Fruit fly (Drosophila melanogaster) whole organism, pupa: Measurements from ENCODE around the gene CG43731.

Source experiments
- CG10348 ChIP-seq: fragments of 200-800 bp; sonication (Bioruptor generic); IDR thresholded peaks from 2 replicates; pipeline ENCODE4 v1.3.6; 2022; ENCODE audit warnings: missing biosample characterization, missing genetic modification characterization
- CG12605 ChIP-seq: fragments of 200-800 bp; sonication (Bioruptor generic); IDR thresholded peaks from 2 replicates; pipeline ENCODE4 v1.3.6; 2022; ENCODE audit warnings: missing biosample characterization, missing genetic modification characterization
- CG13204 ChIP-seq: fragments of 200-800 bp; sonication (Bioruptor generic); optimal IDR thresholded peaks from 2 replicates; lab custom pipeline; 2018; ENCODE audit warnings: missing biosample characterization, mild to moderate bottlenecking, missing genetic modification characterization, moderate library complexity
- CG14655 ChIP-seq: fragments of 200-800 bp; sonication (Bioruptor generic); optimal IDR thresholded peaks from 3 replicates; lab custom pipeline; 2017; ENCODE audit warnings: mild to moderate bottlenecking, missing biosample characterization, missing genetic modification reagents, missing genetic modification characterization
- CG15710 ChIP-seq: fragments of 200-800 bp; sonication (Bioruptor generic); optimal IDR thresholded peaks from 2 replicates; lab custom pipeline; 2018; ENCODE audit warnings: missing biosample characterization, mild to moderate bottlenecking, missing genetic modification characterization, moderate library complexity
- CG17806 ChIP-seq: fragments of 200-800 bp; sonication (Bioruptor generic); optimal IDR thresholded peaks from 2 replicates; lab custom pipeline; 2018; ENCODE audit warnings: missing biosample characterization, mild to moderate bottlenecking, missing genetic modification characterization, moderate library complexity
- CG32121 ChIP-seq: fragments of 200-800 bp; sonication (Bioruptor generic); IDR thresholded peaks from 2 replicates; pipeline ENCODE4 v1.3.6; 2022; ENCODE audit warnings: missing biosample characterization, missing genetic modification characterization
- CG34367 ChIP-seq: fragments of 200-800 bp; sonication (Bioruptor generic); optimal IDR thresholded peaks from 2 replicates; lab custom pipeline; 2018; ENCODE audit warnings: missing biosample characterization, mild to moderate bottlenecking, missing genetic modification characterization
- CG4496 ChIP-seq: fragments of 200-800 bp; sonication (Bioruptor generic); IDR thresholded peaks from 3 replicates; pipeline ENCODE4 v1.3.6; 2022; ENCODE audit warnings: missing biosample characterization, missing genetic modification characterization
- CG8159 ChIP-seq: fragments of 200-800 bp; sonication (Bioruptor generic); optimal IDR thresholded peaks from 3 replicates; lab custom pipeline; 2018; ENCODE audit warnings: missing biosample characterization, mild to moderate bottlenecking, missing genetic modification characterization, moderate library complexity
- CG8301 ChIP-seq: fragments of 200-800 bp; sonication (Bioruptor generic); optimal IDR thresholded peaks from 2 replicates; lab custom pipeline; 2018; ENCODE audit warnings: missing biosample characterization, mild to moderate bottlenecking, missing genetic modification characterization
- CG9948 ChIP-seq: fragments of 200-800 bp; sonication (Bioruptor generic); optimal IDR thresholded peaks from 2 replicates; lab custom pipeline; 2018; ENCODE audit warnings: missing biosample characterization, mild to moderate bottlenecking, missing genetic modification characterization, moderate library complexity
- D1 ChIP-seq: fragments of 200-800 bp; sonication (Bioruptor generic); optimal IDR thresholded peaks from 2 replicates; lab custom pipeline; 2018; ENCODE audit warnings: missing biosample characterization, mild to moderate bottlenecking, missing genetic modification characterization, moderate library complexity
- EcR ChIP-seq: fragments of 200-800 bp; sonication (Bioruptor generic); optimal IDR thresholded peaks from 3 replicates; lab custom pipeline; 2019; ENCODE audit warnings: missing biosample characterization, missing genetic modification characterization, mild to moderate bottlenecking, moderate library complexity, missing genetic modification reagents
- Ets98B ChIP-seq: fragments of 200-800 bp; sonication (Bioruptor generic); IDR thresholded peaks from 2 replicates; pipeline ENCODE4 v1.3.6; 2022; ENCODE audit warnings: missing biosample characterization, missing genetic modification characterization
- Pif1A ChIP-seq: fragments of 200-800 bp; sonication (Bioruptor generic); optimal IDR thresholded peaks from 3 replicates; lab custom pipeline; 2016; ENCODE audit warnings: missing biosample characterization, missing genetic modification characterization
- Pif1B ChIP-seq: fragments of 200-800 bp; sonication (Bioruptor generic); optimal IDR thresholded peaks from 3 replicates; lab custom pipeline; 2016; ENCODE audit warnings: missing biosample characterization, missing genetic modification characterization
- Snoo ChIP-seq: fragments of 200-800 bp; sonication (Bioruptor generic); optimal IDR thresholded peaks from 3 replicates; lab custom pipeline; 2017; ENCODE audit warnings: missing biosample characterization, mild to moderate bottlenecking, missing genetic modification characterization, inconsistent platforms
- fd96Ca ChIP-seq: fragments of 200-800 bp; sonication (Bioruptor generic); IDR thresholded peaks from 3 replicates; pipeline ENCODE4 v1.3.6; 2022; ENCODE audit warnings: missing biosample characterization, missing genetic modification characterization
- gl ChIP-seq: fragments of 200-800 bp; sonication (Bioruptor generic); optimal IDR thresholded peaks from 2 replicates; lab custom pipeline; 2018; ENCODE audit warnings: missing biosample characterization, mild to moderate bottlenecking, missing genetic modification characterization
- rn ChIP-seq: fragments of 200-800 bp; sonication (Bioruptor generic); IDR thresholded peaks from 2 replicates; pipeline ENCODE4 v1.3.6; 2022; ENCODE audit warnings: missing biosample characterization, missing genetic modification characterization

CG43731 gene

dm6 chr2L:19111729-19112128 lies 9.9 kb downstream of the CG43731 start:
- peak; percentile 38 for TF ChIP-seq Ets98B (GFP tag; lab: Robert Waterston, UW)
- no peak for TF ChIP-seq CG9948 (tag; lab: Kevin White, UChicago)
- TF ChIP-seq fd96Ca (GFP tag; lab: Robert Waterston, UW), result no peak
- TF ChIP-seq CG34367 (tag; lab: Kevin White, UChicago), result peak; percentile 10

- TF ChIP-seq Ets98B (GFP tag; lab: Robert Waterston, UW) (no peak), CG9948 (tag; lab: Kevin White, UChicago) (no peak), CG4496 (no peak), rn (GFP tag; lab: Robert Waterston, UW) (no peak), CG8159 (tag; lab: Kevin White, UChicago) (no peak), Pif1B (GFP tag; lab: Kevin White, UChicago) (no peak), CG10348 (no peak), EcR (no peak)
These were observed 10.4 kb downstream of the CG43731 start for dm6 chr2L:19112200-19112599.

- no peak for TF ChIP-seq rn (GFP tag; lab: Robert Waterston, UW)
- no peak for TF ChIP-seq CG4496
- TF ChIP-seq fd96Ca (GFP tag; lab: Robert Waterston, UW), result no peak
- no peak for TF ChIP-seq CG15710 (tag; lab: Kevin White, UChicago)
- TF ChIP-seq CG8159 (tag; lab: Kevin White, UChicago), result no peak
- TF ChIP-seq CG8301, result no peak
- no peak for TF ChIP-seq EcR
- no peak for TF ChIP-seq CG13204
- no peak for TF ChIP-seq Ets98B (GFP tag; lab: Robert Waterston, UW)
- no peak for TF ChIP-seq Pif1B (GFP tag; lab: Kevin White, UChicago)
- TF ChIP-seq CG32121 (GFP tag; lab: Robert Waterston, UW), result no peak
- no peak for TF ChIP-seq D1 (tag; lab: Kevin White, UChicago)
- TF ChIP-seq CG9948 (tag; lab: Kevin White, UChicago), result no peak
- no peak for TF ChIP-seq CG34367 (tag; lab: Kevin White, UChicago)
- TF ChIP-seq CG10348, result no peak
- TF ChIP-seq CG14655, result no peak
- TF ChIP-seq, all 21 proteins: peak for 0
These were observed 12.4 kb downstream of the CG43731 start, which contains the start of gene CG10561 for dm6 chr2L:19114183-19114776. CG10561 (plus strand) TSS chr2L:19114401.

- TF ChIP-seq Pif1B (GFP tag; lab: Kevin White, UChicago) (peak; percentile 16), Snoo (tag; lab: Kevin White, UChicago) (no peak)
These were observed 18.5 kb downstream of the CG43731 start, which contains the start of gene Ddc for dm6 chr2L:19120196-19120950. Ddc (minus strand) TSS chr2L:19120306.

DNA sequence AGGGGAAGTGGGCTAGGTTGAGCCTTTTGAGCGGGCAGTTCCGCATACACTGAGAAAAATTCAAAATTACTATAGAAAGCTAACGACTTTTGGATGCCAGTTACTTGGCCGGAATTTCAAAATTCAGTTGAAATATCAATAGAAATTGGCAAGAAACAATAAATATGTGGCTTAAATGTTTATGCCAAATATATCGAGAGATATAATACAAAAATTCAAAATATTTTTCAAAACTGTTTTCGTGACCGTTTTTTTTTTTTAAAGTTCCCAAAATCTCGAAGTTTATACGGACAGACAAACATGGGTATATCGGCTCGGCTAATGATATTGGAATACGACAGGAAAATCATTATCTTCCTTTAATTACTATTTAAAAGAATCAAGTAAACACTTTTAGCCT lies 19.1 kb downstream of the CG43731 start:
- TF ChIP-seq CG34367 (tag; lab: Kevin White, UChicago) (peak; percentile 6), CG14655 (no peak), rn (GFP tag; lab: Robert Waterston, UW) (no peak), fd96Ca (GFP tag; lab: Robert Waterston, UW) (peak; percentile 57; the same call in 1 of the 3 replicates), CG10348 (no peak), CG9948 (tag; lab: Kevin White, UChicago) (peak; percentile 60), D1 (tag; lab: Kevin White, UChicago) (no peak), CG8159 (tag; lab: Kevin White, UChicago) (peak; percentile 60), Pif1A (GFP tag; lab: Kevin White, UChicago) (no peak), Ets98B (GFP tag; lab: Robert Waterston, UW) (peak; percentile 52), Snoo (tag; lab: Kevin White, UChicago) (no peak), CG8301 (peak; percentile 57), CG4496 (no peak), CG13204 (no peak), Pif1B (GFP tag; lab: Kevin White, UChicago) (no peak), CG15710 (tag; lab: Kevin White, UChicago) (peak; percentile 26), gl (tag; lab: Kevin White, UChicago) (no peak), CG12605 (GFP tag; lab: Robert Waterston, UW) (no peak), EcR (no peak), CG17806 (peak; percentile 60), CG32121 (GFP tag; lab: Robert Waterston, UW) (peak; percentile 29; the same call in 1 of the 2 replicates)

DNA sequence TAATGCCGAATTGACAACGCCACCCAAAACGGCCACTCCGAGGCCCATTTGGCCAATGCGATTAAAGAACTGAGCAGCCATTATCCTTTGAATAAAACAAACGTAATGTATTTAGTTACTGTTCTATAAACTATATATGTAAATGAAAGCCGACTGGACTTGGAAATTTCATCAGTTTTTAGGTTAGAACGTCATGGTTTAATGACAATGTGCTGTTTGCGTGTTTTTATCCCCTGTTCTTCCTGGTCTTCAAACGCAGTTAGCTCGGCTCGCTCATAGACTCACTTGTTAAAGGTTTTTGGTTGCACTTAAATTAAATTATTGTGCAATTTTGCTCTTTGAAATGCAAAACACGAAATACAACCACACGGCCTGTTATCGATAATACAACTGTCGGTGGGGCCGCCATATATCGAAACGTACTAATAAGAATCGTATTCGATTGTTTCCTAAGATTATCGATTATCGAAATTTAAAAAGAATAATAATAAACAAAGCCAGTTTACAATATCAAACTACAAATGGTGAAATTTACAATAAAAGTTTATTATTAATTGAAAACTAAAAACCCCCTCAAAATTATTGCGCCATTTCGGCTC lies 21.7 kb downstream of the CG43731 start, which contains the start of gene Phb1:
Phb1 (minus strand) TSS at position 398 of the 599 bp plus-strand sequence.
- TF ChIP-seq CG17806 (no peak), CG10348 (no peak), Pif1B (GFP tag; lab: Kevin White, UChicago) (no peak), D1 (tag; lab: Kevin White, UChicago) (no peak), rn (GFP tag; lab: Robert Waterston, UW) (no peak), Snoo (tag; lab: Kevin White, UChicago) (no peak)
- TF ChIP-seq, all 21 proteins: peak for 0
